Worm (Caenorhabditis elegans) whole organism, L1 larva: ENCODE data around the gene T07H3.7.
A peak's percentile ranks its signal among the peaks of the same experiment; 100 is the strongest.
"Not testable (repeated sequence)": the region's sequence is repeated elsewhere in the genome, so short reads cannot be mapped to it uniquely, and the experiment has no call there.

Experiments
- C16A3.4 ChIP-seq: fragments of 150-350 bp; optimal IDR thresholded peaks from 2 replicates; lab custom pipeline; 2014; ENCODE audit warnings: missing biosample characterization, missing genetic modification characterization
- aha-1 ChIP-seq: fragments of 150-350 bp; optimal IDR thresholded peaks from 2 replicates; lab custom pipeline; 2014; ENCODE audit warnings: missing biosample characterization, missing genetic modification characterization
- ama-1 ChIP-seq: fragments of 150-350 bp; optimal IDR thresholded peaks from 2 replicates; lab custom pipeline; 2014
- ceh-63 ChIP-seq: fragments of 200-800 bp; sonication (Bioruptor generic); optimal IDR thresholded peaks from 2 replicates; lab custom pipeline; 2018; ENCODE audit warnings: mild to moderate bottlenecking, missing genetic modification characterization, missing compliant biosample characterization
- ceh-8 ChIP-seq: fragments of 200-800 bp; sonication (Bioruptor generic); optimal IDR thresholded peaks from 2 replicates; lab custom pipeline; 2018; ENCODE audit warnings: mild to moderate bottlenecking, missing genetic modification characterization, moderate library complexity, missing compliant biosample characterization
- ceh-90 ChIP-seq: sonication (generic microtip); optimal IDR thresholded peaks from 2 replicates; lab custom pipeline; 2016; ENCODE audit warnings: missing genetic modification characterization, missing compliant biosample characterization
- dpl-1 ChIP-seq, 3 experiments: fragments of 150-350 bp in 2 of 3; sonication (generic microtip) in 1 of 3; optimal IDR thresholded peaks; 2 replicates each; lab custom pipeline; 2014 to 2017; ENCODE audit warnings: missing biosample characterization in 3 of 3, missing genetic modification characterization in 3 of 3, missing genetic modification reagents in 3 of 3
- dsc-1 ChIP-seq: sonication (generic microtip); optimal IDR thresholded peaks from 2 replicates; lab custom pipeline; 2016; ENCODE audit warnings: mild to moderate bottlenecking, missing genetic modification characterization, missing compliant biosample characterization
- efl-1 ChIP-seq, 4 experiments: fragments of 150-350 bp; optimal IDR thresholded peaks in 3 of 4; peaks in 1 of 4; 1 replicate in 1 of 4; 2 replicates in 3 of 4; lab custom pipeline; 2014; ENCODE audit warnings: missing biosample characterization in 2 of 4, missing genetic modification characterization in 2 of 4, missing genetic modification reagents in 2 of 4
- elt-2 ChIP-seq: sonication (generic microtip); optimal IDR thresholded peaks from 2 replicates; lab custom pipeline; 2016; ENCODE audit warnings: missing genetic modification characterization, mild to moderate bottlenecking, inconsistent platforms, missing compliant biosample characterization, missing genetic modification reagents
- elt-3 ChIP-seq, 6 experiments: fragments of 150-350 bp in 1 of 6; sonication (generic microtip); optimal IDR thresholded peaks; 2 replicates each; lab custom pipeline; 2017 to 2018; ENCODE audit warnings: missing biosample characterization in 6 of 6, missing genetic modification characterization in 6 of 6, inconsistent platforms in 1 of 6
- ets-5 ChIP-seq: fragments of 200-800 bp; sonication (Bioruptor generic); IDR thresholded peaks from 2 replicates; pipeline ENCODE4 v1.3.6; 2022; ENCODE audit warnings: missing genetic modification characterization, missing compliant biosample characterization
- fkh-10 ChIP-seq: sonication (generic microtip); optimal IDR thresholded peaks from 2 replicates; lab custom pipeline; 2017; ENCODE audit warnings: missing biosample characterization, missing genetic modification reagents, missing genetic modification characterization
- fkh-8 ChIP-seq: sonication (generic microtip); optimal IDR thresholded peaks from 2 replicates; lab custom pipeline; 2016; ENCODE audit warnings: mild to moderate bottlenecking, missing genetic modification characterization, missing compliant biosample characterization
- hpl-2 ChIP-seq: fragments of 150-350 bp; optimal IDR thresholded peaks from 2 replicates; lab custom pipeline; 2014; ENCODE audit warnings: missing biosample characterization, missing genetic modification reagents, missing genetic modification characterization
- isw-1 ChIP-seq: fragments of 200-800 bp; sonication (Bioruptor generic); IDR thresholded peaks from 2 replicates; pipeline ENCODE4 v1.3.6; 2022; ENCODE audit warnings: missing genetic modification characterization, missing compliant biosample characterization
- lir-3 ChIP-seq: sonication (generic microtip); optimal IDR thresholded peaks from 2 replicates; lab custom pipeline; 2016; ENCODE audit warnings: mild to moderate bottlenecking, missing genetic modification characterization, moderate library complexity, missing compliant biosample characterization; ENCODE audit not compliant: poor library complexity
- mab-9 ChIP-seq: fragments of 200-800 bp; sonication (Bioruptor generic); IDR thresholded peaks from 2 replicates; pipeline ENCODE4 v1.3.6; 2022; ENCODE audit warnings: missing genetic modification reagents, missing genetic modification characterization, missing compliant biosample characterization
- mdl-1 ChIP-seq, 2 experiments: fragments of 150-350 bp; optimal IDR thresholded peaks; 2 replicates each; lab custom pipeline; 2014 to 2017; ENCODE audit warnings: missing biosample characterization in 2 of 2, missing genetic modification characterization in 2 of 2, inconsistent platforms in 1 of 2
- nhr-11 ChIP-seq: fragments of 150-350 bp; optimal IDR thresholded peaks from 2 replicates; lab custom pipeline; 2014; ENCODE audit warnings: missing biosample characterization, missing genetic modification characterization
- nhr-12 ChIP-seq: sonication (generic microtip); optimal IDR thresholded peaks from 2 replicates; lab custom pipeline; 2017; ENCODE audit warnings: missing biosample characterization, missing genetic modification characterization
- nhr-28 ChIP-seq: fragments of 150-350 bp; optimal IDR thresholded peaks from 2 replicates; lab custom pipeline; 2014; ENCODE audit warnings: missing biosample characterization, missing genetic modification characterization
- nhr-47 ChIP-seq: sonication (generic microtip); optimal IDR thresholded peaks from 2 replicates; lab custom pipeline; 2016; ENCODE audit warnings: mild to moderate bottlenecking, missing genetic modification characterization, moderate library complexity, missing compliant biosample characterization
- nhr-84 ChIP-seq: sonication (generic microtip); optimal IDR thresholded peaks from 2 replicates; lab custom pipeline; 2017; ENCODE audit warnings: missing biosample characterization, missing genetic modification characterization
- pag-3 ChIP-seq: sonication (generic microtip); optimal IDR thresholded peaks from 2 replicates; lab custom pipeline; 2017; ENCODE audit warnings: missing genetic modification characterization, mild to moderate bottlenecking, missing compliant biosample characterization, antibody characterized with exemption, borderline replicate concordance; ENCODE audit not compliant: insufficient read depth
- pqm-1 ChIP-seq: sonication (generic microtip); optimal IDR thresholded peaks from 3 replicates; lab custom pipeline; 2017; ENCODE audit warnings: missing biosample characterization, missing genetic modification characterization
- rnt-1 ChIP-seq: sonication (generic microtip); optimal IDR thresholded peaks from 2 replicates; lab custom pipeline; 2016; ENCODE audit warnings: mild to moderate bottlenecking, missing genetic modification characterization, moderate library complexity, missing compliant biosample characterization
- skn-1 ChIP-seq: fragments of 150-350 bp; optimal IDR thresholded peaks from 2 replicates; lab custom pipeline; 2014; ENCODE audit warnings: missing biosample characterization, missing genetic modification characterization
- snu-23 ChIP-seq: sonication (generic microtip); optimal IDR thresholded peaks from 2 replicates; lab custom pipeline; 2016; ENCODE audit warnings: missing genetic modification characterization, missing compliant biosample characterization
- sptf-1 ChIP-seq: fragments of 150-350 bp; optimal IDR thresholded peaks from 2 replicates; lab custom pipeline; 2014; ENCODE audit warnings: missing biosample characterization, missing genetic modification characterization
- sup-37 ChIP-seq: fragments of 200-800 bp; sonication (Bioruptor generic); optimal IDR thresholded peaks from 2 replicates; lab custom pipeline; 2018; ENCODE audit warnings: mild to moderate bottlenecking, missing genetic modification characterization, missing compliant biosample characterization
- tlp-1 ChIP-seq: fragments of 150-350 bp; optimal IDR thresholded peaks from 2 replicates; lab custom pipeline; 2014; ENCODE audit warnings: missing biosample characterization, missing genetic modification characterization
- unc-130 ChIP-seq: fragments of 150-350 bp; optimal IDR thresholded peaks from 2 replicates; lab custom pipeline; 2017; ENCODE audit warnings: missing biosample characterization, missing genetic modification characterization, inconsistent platforms
- unc-86 ChIP-seq: sonication (generic microtip); optimal IDR thresholded peaks from 2 replicates; lab custom pipeline; 2016; ENCODE audit warnings: missing genetic modification characterization, missing compliant biosample characterization
- vab-15 ChIP-seq: sonication (generic microtip); optimal IDR thresholded peaks from 2 replicates; lab custom pipeline; 2017; ENCODE audit warnings: missing genotype, mild to moderate bottlenecking, missing genetic modification characterization, missing compliant biosample characterization
- xbp-1 ChIP-seq: sonication (generic microtip); optimal IDR thresholded peaks from 2 replicates; lab custom pipeline; 2016; ENCODE audit warnings: missing genetic modification characterization, missing compliant biosample characterization
- zip-4 ChIP-seq: fragments of 200-800 bp; sonication (Bioruptor generic); optimal IDR thresholded peaks from 2 replicates; lab custom pipeline; 2018; ENCODE audit warnings: mild to moderate bottlenecking, missing genetic modification characterization, moderate library complexity, missing compliant biosample characterization

T07H3.7 gene

DNA sequence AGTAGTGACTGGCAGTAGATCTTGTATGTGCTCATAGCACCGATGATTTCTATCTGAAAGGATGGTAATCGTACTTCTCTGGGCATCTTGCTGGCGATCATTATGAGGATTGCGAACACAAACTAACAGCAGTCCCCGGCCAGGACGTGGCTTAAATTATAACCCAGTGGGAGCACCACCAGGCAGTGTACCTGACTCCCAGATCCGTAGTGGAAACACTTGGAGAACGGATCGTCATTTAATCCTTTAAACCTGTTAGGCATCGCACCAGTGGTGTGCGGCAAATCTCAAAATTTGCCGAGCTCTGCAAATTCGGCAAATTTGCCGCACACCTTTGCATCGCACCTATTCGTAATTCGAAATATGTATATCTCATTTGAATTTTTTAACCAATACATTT is 22.1 kb downstream of the T07H3.7 start, which contains the start of gene K05F6.8:
TSS of gene K05F6.8 (minus strand) at position 101 of the 400 bp plus-strand sequence.
- TF ChIP-seq snu-23 (GFP tag; lab: Kevin White, UChicago) (no peak), C16A3.4 (tag; lab: Kevin White, UChicago) (no peak), mdl-1 (tag; optimal IDR thresholded peaks at IDR 0.05; lab: Kevin White, UChicago) (no peak), nhr-11 (tag; lab: Kevin White, UChicago) (no peak), nhr-84 (tag; lab: Kevin White, UChicago) (no peak), mab-9 (GFP tag; lab: Robert Waterston, UW) (no peak), ceh-90 (tag; lab: Kevin White, UChicago) (no peak), tlp-1 (tag; lab: Kevin White, UChicago) (no peak), nhr-28 (tag; lab: Kevin White, UChicago) (no peak), nhr-12 (no peak), dsc-1 (tag; lab: Kevin White, UChicago) (no peak), hpl-2 (no peak), ceh-63 (no peak), fkh-8 (tag; lab: Kevin White, UChicago) (no peak), pqm-1 (tag; lab: Kevin White, UChicago) (no peak), sptf-1 (tag; lab: Kevin White, UChicago) (no peak), pag-3 (no peak), zip-4 (no peak), unc-86 (tag; lab: Kevin White, UChicago) (no peak)

DNA sequence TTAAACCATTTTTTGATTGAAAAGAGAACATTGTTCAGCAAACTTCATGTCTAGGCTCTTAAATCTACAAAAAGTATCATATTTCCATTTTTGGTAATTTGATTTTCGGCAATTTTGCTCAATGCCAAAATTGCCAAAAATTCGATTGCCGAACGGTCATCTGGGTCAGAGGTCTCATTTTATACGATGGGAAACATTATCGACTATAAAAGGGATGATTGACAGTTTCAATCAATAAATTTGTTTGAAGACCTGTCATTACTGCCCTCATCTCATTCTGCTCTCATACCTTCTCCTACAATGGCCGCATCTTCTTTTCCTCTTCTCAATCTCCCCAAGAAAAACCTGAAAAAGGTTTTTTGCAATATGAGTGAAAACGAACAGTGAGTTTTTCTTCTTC is 27.9 kb downstream of the T07H3.7 start, which contains the start of gene K05F6.14:
TSS of gene K05F6.14 (plus strand) at position 301 of the 400 bp plus-strand sequence.
- TF ChIP-seq mab-9 (GFP tag; lab: Robert Waterston, UW), result no peak
- no peak for TF ChIP-seq aha-1 (tag; lab: Kevin White, UChicago)
- no peak for TF ChIP-seq hpl-2
- no peak for TF ChIP-seq dpl-1 (GFP tag; optimal IDR thresholded peaks at IDR 0.05; lab: Kevin White, UChicago)
- TF ChIP-seq unc-130, result no peak
- TF ChIP-seq ets-5, result no peak
- no peak for TF ChIP-seq nhr-28 (tag; lab: Kevin White, UChicago)
- TF ChIP-seq nhr-47 (tag; lab: Kevin White, UChicago), result no peak
- TF ChIP-seq lir-3 (tag; lab: Kevin White, UChicago), result no peak
- TF ChIP-seq xbp-1 (tag; lab: Kevin White, UChicago), result no peak
- no peak for TF ChIP-seq isw-1
- no peak for TF ChIP-seq rnt-1 (tag; lab: Kevin White, UChicago)
- no peak for TF ChIP-seq elt-2 (tag; lab: Kevin White, UChicago)
- TF ChIP-seq fkh-10 (GFP tag; lab: Kevin White, UChicago), result no peak
- TF ChIP-seq ceh-8 (GFP tag; lab: Kevin White, UChicago), result no peak
- no peak for TF ChIP-seq skn-1 (tag; lab: Kevin White, UChicago)
- TF ChIP-seq pag-3, result no peak

DNA sequence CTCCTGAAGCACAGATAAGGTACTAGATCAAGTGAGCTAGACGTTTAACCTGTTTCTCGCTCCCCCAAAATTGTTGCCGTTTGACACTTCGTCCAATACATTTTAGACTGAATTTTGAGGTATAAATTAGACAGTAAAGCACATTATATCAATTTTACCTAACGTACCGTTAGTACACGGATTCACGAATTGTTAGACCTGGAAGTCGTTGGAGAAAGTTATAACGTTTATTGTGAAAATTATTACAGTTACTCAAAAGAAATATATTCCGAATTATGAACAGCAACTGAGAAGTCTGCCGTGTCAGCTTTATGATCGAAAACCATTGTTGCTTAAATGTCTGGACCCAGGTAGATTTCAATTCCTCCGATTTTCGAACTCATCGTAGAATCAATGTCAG is 28.9 kb downstream of the T07H3.7 start:
- TF ChIP-seq sup-37 (GFP tag; lab: Kevin White, UChicago) (no peak), elt-3 (tag; optimal IDR thresholded peaks at IDR 0.05; lab: Kevin White, UChicago) (no peak), efl-1 (optimal IDR thresholded peaks at IDR 0.05; lab: Kevin White, UChicago) (no peak), efl-1 (GFP tag; optimal IDR thresholded peaks at IDR 0.05 in 1 of 2; lab: Kevin White, UChicago) (peak in 1 of 2 experiments; percentile 91)

DNA sequence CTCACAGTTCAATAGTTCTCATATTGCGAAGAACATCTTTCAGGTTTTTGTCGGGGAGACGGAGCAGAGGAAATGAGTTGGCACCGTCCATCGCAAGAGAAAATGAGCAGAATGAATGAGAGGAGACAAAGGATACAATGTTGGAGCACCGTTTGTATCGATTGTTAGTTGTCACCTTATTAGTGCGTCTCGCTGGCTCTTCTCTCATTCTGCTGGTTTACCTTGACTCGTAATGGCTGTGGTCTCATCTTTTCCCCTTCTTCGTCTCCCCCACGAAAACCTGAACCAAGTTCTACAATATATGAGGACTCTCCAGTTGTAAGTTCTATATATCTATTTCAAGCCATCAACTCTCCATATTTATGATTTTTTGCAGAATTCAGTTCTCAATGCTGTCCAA is 33.5 kb downstream of the T07H3.7 start, which contains the start of the genes fbxb-54 and fbxb-50:
TSS of gene fbxb-54 (minus strand) at position 101 of the 400 bp plus-strand sequence.
TSS of gene fbxb-50 (plus strand) at position 227 of the 400 bp plus-strand sequence.
- TF ChIP-seq dsc-1 (tag; lab: Kevin White, UChicago); ama-1 (lab: Kevin White, UChicago); vab-15: not testable (repeated sequence)
